Worm (Caenorhabditis elegans) whole organism, early embryonic: ENCODE measurements around the gene R02E4.3.

Experiments
- F13C5.2 ChIP-seq: sonication (generic microtip); optimal IDR thresholded peaks from 2 replicates; lab custom pipeline; 2017; ENCODE audit warnings: mild to moderate bottlenecking, missing genetic modification characterization, inconsistent platforms, missing compliant biosample characterization
- ama-1 ChIP-seq: fragments of 150-350 bp; optimal IDR thresholded peaks from 2 replicates; lab custom pipeline; 2014
- ceh-36 ChIP-seq: sonication (generic microtip); optimal IDR thresholded peaks from 2 replicates; lab custom pipeline; 2016; ENCODE audit warnings: missing genetic modification characterization, inconsistent platforms, missing compliant biosample characterization
- ets-7 ChIP-seq: sonication (generic microtip); optimal IDR thresholded peaks from 2 replicates; lab custom pipeline; 2016; ENCODE audit warnings: missing genotype, missing genetic modification characterization, missing compliant biosample characterization
- flt-1 ChIP-seq: fragments of 200-800 bp; sonication (Bioruptor generic); IDR thresholded peaks from 2 replicates; pipeline ENCODE4 v1.3.6; 2022; ENCODE audit warnings: missing genetic modification characterization, missing compliant biosample characterization
- scrt-1 ChIP-seq: fragments of 200-800 bp; sonication (Bioruptor generic); IDR thresholded peaks from 2 replicates; pipeline ENCODE4 v1.3.6; 2022; ENCODE audit warnings: missing genetic modification characterization, missing compliant biosample characterization
- sea-1 ChIP-seq: fragments of 200-800 bp; sonication (Bioruptor generic); conservative IDR thresholded peaks from 2 replicates; pipeline ENCODE4 v1.3.6; 2022; ENCODE audit warnings: missing genetic modification characterization, missing compliant biosample characterization
- tbx-11 ChIP-seq: fragments of 200-800 bp; sonication (Bioruptor generic); IDR thresholded peaks from 2 replicates; pipeline ENCODE4 v1.3.6; 2022; ENCODE audit warnings: missing genetic modification characterization, missing compliant biosample characterization
- tbx-37 ChIP-seq: fragments of 200-800 bp; sonication (Bioruptor generic); conservative IDR thresholded peaks from 2 replicates; pipeline ENCODE4 v1.3.6; 2022; ENCODE audit warnings: missing genetic modification reagents, missing genetic modification characterization, missing compliant biosample characterization

- TF ChIP-seq tbx-37 (GFP tag; lab: Robert Waterston, UW) (no peak), ama-1 (lab: Kevin White, UChicago) (no peak), ceh-36 (tag; lab: Kevin White, UChicago) (no peak), flt-1 (GFP tag; lab: Robert Waterston, UW) (no peak), ets-7 (tag; lab: Kevin White, UChicago) (no peak), sea-1 (no peak), F13C5.2 (no peak), scrt-1 (GFP tag; lab: Robert Waterston, UW) (no peak), tbx-11 (GFP tag; lab: Robert Waterston, UW) (no peak)
Measured at ce11 chrX:4088943-4089342, 13.0 kb downstream of the R02E4.3 start.
